Fruit fly (Drosophila melanogaster) whole organism, prepupa: Measurements from ENCODE around the gene CG3704.

Source experiments
- CG10631 ChIP-seq: fragments of 200-800 bp; sonication (Bioruptor generic); optimal IDR thresholded peaks from 2 replicates; lab custom pipeline; 2016; ENCODE audit warnings: missing biosample characterization, missing genetic modification characterization
- CG32006 ChIP-seq: fragments of 200-800 bp; sonication (Bioruptor generic); optimal IDR thresholded peaks from 3 replicates; lab custom pipeline; 2017; ENCODE audit warnings: missing biosample characterization, mild to moderate bottlenecking, missing genetic modification characterization
- CG6854 ChIP-seq: fragments of 200-800 bp; sonication (Bioruptor generic); optimal IDR thresholded peaks from 2 replicates; lab custom pipeline; 2017; ENCODE audit warnings: missing biosample characterization, mild to moderate bottlenecking, missing genetic modification characterization
- Ets96B ChIP-seq: fragments of 200-800 bp; optimal IDR thresholded peaks from 2 replicates; lab custom pipeline; 2019; ENCODE audit warnings: missing biosample characterization, mild to moderate bottlenecking, missing genetic modification characterization, moderate library complexity
- Hr4 ChIP-seq: fragments of 200-800 bp; sonication (Bioruptor generic); optimal IDR thresholded peaks from 3 replicates; lab custom pipeline; 2016; ENCODE audit warnings: missing biosample characterization, missing genetic modification characterization
- OdsH ChIP-seq: fragments of 200-800 bp; sonication (Bioruptor generic); optimal IDR thresholded peaks from 3 replicates; lab custom pipeline; 2016; ENCODE audit warnings: missing biosample characterization, missing genetic modification characterization
- Sox102F ChIP-seq: fragments of 200-800 bp; sonication (Bioruptor generic); optimal IDR thresholded peaks from 2 replicates; lab custom pipeline; 2016; ENCODE audit warnings: missing biosample characterization, mild to moderate bottlenecking, missing genetic modification characterization
- Sox14 ChIP-seq: fragments of 200-800 bp; sonication (Bioruptor generic); optimal IDR thresholded peaks from 3 replicates; lab custom pipeline; 2016; ENCODE audit warnings: missing biosample characterization, missing genetic modification characterization
- achi ChIP-seq: fragments of 200-800 bp; sonication (Bioruptor generic); optimal IDR thresholded peaks from 3 replicates; lab custom pipeline; 2016; ENCODE audit warnings: missing biosample characterization, missing genetic modification characterization
- cyc ChIP-seq: fragments of 200-800 bp; sonication (Bioruptor generic); optimal IDR thresholded peaks from 3 replicates; lab custom pipeline; 2016; ENCODE audit warnings: missing biosample characterization, missing genetic modification characterization
- fd59A ChIP-seq: fragments of 200-800 bp; sonication (Bioruptor generic); optimal IDR thresholded peaks from 2 replicates; lab custom pipeline; 2017; ENCODE audit warnings: missing biosample characterization, mild to moderate bottlenecking, missing genetic modification characterization, missing genetic modification reagents
- net ChIP-seq: fragments of 200-800 bp; sonication (Bioruptor generic); optimal IDR thresholded peaks from 3 replicates; lab custom pipeline; 2016; ENCODE audit warnings: missing biosample characterization, missing genetic modification characterization
- topi ChIP-seq: fragments of 200-800 bp; sonication (Bioruptor generic); optimal IDR thresholded peaks from 3 replicates; lab custom pipeline; 2016; ENCODE audit warnings: missing biosample characterization, missing genetic modification characterization

DNA sequence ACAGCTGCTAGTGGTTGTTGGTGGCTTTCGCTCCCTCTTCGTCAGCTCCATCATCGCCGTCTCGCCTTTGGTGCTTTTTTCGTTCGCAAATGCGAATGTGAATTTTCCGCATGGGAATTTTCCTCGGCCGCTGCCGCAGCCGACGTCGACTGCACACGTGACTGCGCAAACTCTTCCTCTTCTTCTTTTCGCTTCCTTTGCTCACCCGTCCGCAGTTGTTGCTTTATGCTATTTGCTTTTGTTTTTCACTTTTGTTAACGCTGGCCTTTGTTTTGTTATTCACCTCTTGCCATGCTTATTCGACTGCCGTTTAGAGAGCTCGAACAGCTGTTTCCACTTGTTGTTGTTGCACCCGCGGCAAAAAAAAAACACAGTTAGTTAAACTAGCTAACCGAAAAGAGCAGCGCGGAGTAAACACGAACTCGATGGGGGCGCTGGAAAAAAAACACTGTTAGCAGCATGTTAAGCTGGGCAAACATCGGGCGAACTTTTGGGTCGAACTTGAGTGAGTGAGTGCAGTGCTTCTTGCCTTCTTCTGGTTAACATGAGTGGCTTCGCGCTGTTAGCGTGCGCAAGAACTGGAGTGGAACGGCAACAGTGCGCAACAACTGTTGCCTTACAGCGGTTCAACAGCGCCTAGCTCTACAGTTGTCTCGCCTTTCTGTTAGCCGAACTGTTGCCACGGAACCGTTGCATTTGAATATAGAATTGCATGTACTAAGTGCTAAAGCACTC lies 31.7 kb downstream of the CG3704 start:
- TF ChIP-seq Sox14 (GFP tag; lab: Kevin White, UChicago), result no peak
- TF ChIP-seq Hr4 (GFP tag; lab: Kevin White, UChicago), result no peak
- no peak for TF ChIP-seq OdsH (GFP tag; lab: Kevin White, UChicago)
- no peak for TF ChIP-seq net (GFP tag; lab: Kevin White, UChicago)
- no peak for TF ChIP-seq Sox102F
- TF ChIP-seq cyc (GFP tag; lab: Kevin White, UChicago), result no peak
- no peak for TF ChIP-seq Ets96B (tag; lab: Kevin White, UChicago)
- TF ChIP-seq achi (GFP tag; lab: Kevin White, UChicago), result no peak
- no peak for TF ChIP-seq CG10631 (GFP tag; lab: Kevin White, UChicago)
- TF ChIP-seq topi (GFP tag; lab: Kevin White, UChicago), result no peak
- TF ChIP-seq fd59A (GFP tag; lab: Kevin White, UChicago), result no peak
- no peak for TF ChIP-seq CG32006
- TF ChIP-seq CG6854, result no peak
